Fruit fly (Drosophila melanogaster) whole organism, prepupa: ENCODE results near the gene CG42238.

ENCODE experiments used
- CG10631 ChIP-seq: fragments of 200-800 bp; sonication (Bioruptor generic); optimal IDR thresholded peaks from 2 replicates; lab custom pipeline; 2016; ENCODE audit warnings: missing biosample characterization, missing genetic modification characterization
- CG11294 ChIP-seq: fragments of 200-800 bp; sonication (Bioruptor generic); IDR thresholded peaks from 2 replicates; pipeline ENCODE4 v1.3.6; 2022; ENCODE audit warnings: missing biosample characterization, missing genetic modification characterization
- CG11762 ChIP-seq: fragments of 200-800 bp; sonication (Bioruptor generic); optimal IDR thresholded peaks from 3 replicates; lab custom pipeline; 2016; ENCODE audit warnings: missing biosample characterization, missing genetic modification characterization; ENCODE audit not compliant: insufficient read depth
- CG15336 ChIP-seq: fragments of 200-800 bp; sonication (Bioruptor generic); IDR thresholded peaks from 2 replicates; pipeline ENCODE4 v1.3.6; 2022; ENCODE audit warnings: missing biosample characterization, missing genetic modification characterization
- CG16779 ChIP-seq: fragments of 200-800 bp; sonication (Bioruptor generic); optimal IDR thresholded peaks from 3 replicates; lab custom pipeline; 2017; ENCODE audit warnings: missing biosample characterization, mild to moderate bottlenecking, missing genetic modification characterization
- CG31627 ChIP-seq: fragments of 200-800 bp; sonication (Bioruptor generic); optimal IDR thresholded peaks from 3 replicates; lab custom pipeline; 2016; ENCODE audit warnings: missing biosample characterization, missing genetic modification characterization
- CG4318 ChIP-seq: fragments of 200-800 bp; sonication (Bioruptor generic); optimal IDR thresholded peaks from 3 replicates; lab custom pipeline; 2017; ENCODE audit warnings: missing biosample characterization, mild to moderate bottlenecking, missing genetic modification characterization
- CG6163 ChIP-seq: fragments of 200-800 bp; sonication (Bioruptor generic); IDR thresholded peaks from 3 replicates; pipeline ENCODE4 v1.3.6; 2022; ENCODE audit warnings: missing biosample characterization, missing genetic modification characterization
- CG7368 ChIP-seq: fragments of 200-800 bp; sonication (Bioruptor generic); optimal IDR thresholded peaks from 3 replicates; lab custom pipeline; 2016; ENCODE audit warnings: missing biosample characterization, missing genetic modification characterization
- Lpt ChIP-seq: fragments of 200-800 bp; sonication (Bioruptor generic); optimal IDR thresholded peaks from 3 replicates; lab custom pipeline; 2016; ENCODE audit warnings: missing biosample characterization, missing genetic modification characterization
- fd59A ChIP-seq: fragments of 200-800 bp; sonication (Bioruptor generic); optimal IDR thresholded peaks from 2 replicates; lab custom pipeline; 2017; ENCODE audit warnings: missing biosample characterization, mild to moderate bottlenecking, missing genetic modification characterization, missing genetic modification reagents
- salr ChIP-seq, 2 experiments: fragments of 200-800 bp; sonication (Bioruptor generic); optimal IDR thresholded peaks; 3 replicates each; lab custom pipeline; 2016 to 2018; ENCODE audit warnings: missing biosample characterization in 2 of 2, missing genetic modification characterization in 2 of 2, mild to moderate bottlenecking in 1 of 2
- spab ChIP-seq: fragments of 200-800 bp; sonication (Bioruptor generic); optimal IDR thresholded peaks from 2 replicates; lab custom pipeline; 2017; ENCODE audit warnings: missing biosample characterization, mild to moderate bottlenecking, missing genetic modification characterization, missing genetic modification reagents

- TF ChIP-seq CG31627 (GFP tag; lab: Kevin White, UChicago), result peak; percentile 19
- no peak for TF ChIP-seq CG7368
- TF ChIP-seq CG11762 (GFP tag; lab: Kevin White, UChicago), result no peak
- TF ChIP-seq CG10631 (GFP tag; lab: Kevin White, UChicago), result no peak
- TF ChIP-seq CG6163, result peak; percentile 5; the same call in 1 of the 3 replicates
- no peak for TF ChIP-seq CG16779 (tag; lab: Kevin White, UChicago)
- no peak for TF ChIP-seq Lpt (GFP tag; lab: Kevin White, UChicago)
- no peak for TF ChIP-seq spab (GFP tag; lab: Kevin White, UChicago)
- no peak for TF ChIP-seq CG4318
- 0 out of 2 replicates have a peak, but pooled peaks have one; percentile 6 for TF ChIP-seq CG15336 (GFP tag; lab: Robert Waterston, UW)
- TF ChIP-seq salr (GFP tag; optimal IDR thresholded peaks at IDR 0.05; lab: Kevin White, UChicago), result no peak
- no peak for TF ChIP-seq CG11294 (GFP tag; lab: Robert Waterston, UW)
- no peak for TF ChIP-seq fd59A (GFP tag; lab: Kevin White, UChicago)
Measured at dm6 chr2L:20918733-20919132, 133.2 kb downstream of the CG42238 start, which contains the start of the genes CG43739 and sky.
